Worm (Caenorhabditis elegans): Measurements from ENCODE around the gene usp-39.

usp-39 gene

DNA sequence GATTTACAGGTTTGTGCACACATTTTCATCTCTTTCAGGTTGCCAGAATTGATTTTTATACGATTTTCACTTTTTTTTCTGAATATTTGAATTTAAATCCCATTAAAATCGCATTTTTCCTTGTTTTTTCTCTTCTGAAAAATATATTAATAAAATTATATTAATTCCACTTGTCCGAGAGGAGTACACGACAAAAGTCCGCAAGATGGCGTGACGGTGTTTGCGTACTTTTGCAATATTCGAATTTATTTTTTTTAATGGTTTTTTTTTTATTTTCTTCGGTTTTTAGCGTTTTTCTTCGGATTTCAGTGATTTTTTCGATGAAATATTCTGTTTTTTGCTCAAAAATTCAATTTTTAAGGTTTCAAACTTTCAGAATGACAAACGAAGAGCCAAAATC, at the start of gene usp-39:
Gene usp-39 (plus strand): TSS at position 377 of the 400 bp plus-strand sequence.
- TF ChIP-seq unc-62 (GFP tag; optimal IDR thresholded peaks at IDR 0.05 in 1 of 2) (no peak), unc-62 (tag; optimal IDR thresholded peaks at IDR 0.05) (no peak), dpl-1 (GFP tag; optimal IDR thresholded peaks at IDR 0.05) (peak; percentile 86), tag-97 (GFP tag; IDR thresholded peaks at IDR 0.05) (no peak), nhr-48 (tag; optimal IDR thresholded peaks at IDR 0.05) (no peak), T26A8.4 (GFP tag; IDR thresholded peaks at IDR 0.05) (peak; percentile 73; the same call in 1 of the 2 replicates), fos-1 (tag; optimal IDR thresholded peaks at IDR 0.05) (no peak), ceh-20 (GFP tag; IDR thresholded peaks at IDR 0.05) (peak; percentile 36; the same call in 1 of the 2 replicates), madf-9 (GFP tag; conservative IDR thresholded peaks at IDR 0.05) (peak; percentile 61), php-3 (GFP tag; IDR thresholded peaks at IDR 0.05) (peak; percentile 56; the same call in 1 of the 2 replicates), T20F7.1 (GFP tag; optimal IDR thresholded peaks at IDR 0.05) (no peak), F26F4.8 (GFP tag; conservative IDR thresholded peaks at IDR 0.05) (no peak), dve-1 (tag; optimal IDR thresholded peaks at IDR 0.05; ENCODE audit: insufficient read depth) (peak; percentile 79), mep-1 (tag; optimal IDR thresholded peaks at IDR 0.05) (peak; percentile 93), lin-38 (GFP tag; IDR thresholded peaks at IDR 0.05) (peak; percentile 88), ceh-82 (tag; optimal IDR thresholded peaks at IDR 0.05) (no peak), ceh-44 (GFP tag; IDR thresholded peaks at IDR 0.05) (0 out of 2 replicates have a peak, but pooled peaks have one; percentile 9), hmg-1.1 (GFP tag; IDR thresholded peaks at IDR 0.05) (peak; percentile 62; the same call in 1 of the 2 replicates), fkh-10 (GFP tag; optimal IDR thresholded peaks at IDR 0.05) (peak; percentile 44), vab-7 (GFP tag; IDR thresholded peaks at IDR 0.05) (peak; percentile 46; the same call in 1 of the 2 replicates), snpc-4 (tag; optimal IDR thresholded peaks at IDR 0.05) (no peak), F49E8.2 (tag; optimal IDR thresholded peaks at IDR 0.05; ENCODE audit: borderline replicate concordance) (peak; percentile 35), arid-1 (GFP tag; conservative IDR thresholded peaks at IDR 0.05) (0 out of 2 replicates have a peak, but pooled peaks have one; percentile 19), nhr-42 (GFP tag; IDR thresholded peaks at IDR 0.05) (0 out of 2 replicates have a peak, but pooled peaks have one; percentile 44), nhr-28 (tag; optimal IDR thresholded peaks at IDR 0.05) (peak; percentile 5), ZK337.2 (GFP tag; IDR thresholded peaks at IDR 0.05) (peak; percentile 56; the same call in 1 of the 2 replicates), set-16 (GFP tag; IDR thresholded peaks at IDR 0.05) (no peak), duxl-1 (tag; optimal IDR thresholded peaks at IDR 0.05; ENCODE audit: poor library complexity) (peak; percentile 48), gei-8 (GFP tag; optimal IDR thresholded peaks at IDR 0.05) (no peak), ctbp-1 (GFP tag; IDR thresholded peaks at IDR 0.05) (peak; percentile 48; the same call in 1 of the 2 replicates), mes-2 (tag; optimal IDR thresholded peaks at IDR 0.05; ENCODE audit: poor library complexity, severe bottlenecking) (peak; percentile 95), hlh-30 (tag; optimal IDR thresholded peaks at IDR 0.05; ENCODE audit: insufficient read depth) (peak; percentile 57), mdl-1 (tag; optimal IDR thresholded peaks at IDR 0.05) (peak in 1 of 2 experiments; percentile 3), unc-130 (GFP tag; optimal IDR thresholded peaks at IDR 0.05) (peak; percentile 48), zfp-3 (GFP tag; conservative IDR thresholded peaks at IDR 0.05) (0 out of 2 replicates have a peak, but pooled peaks have one; percentile 44), zip-2 (tag; optimal IDR thresholded peaks at IDR 0.05) (peak; percentile 18), snpc-1.2 (GFP tag; IDR thresholded peaks at IDR 0.05) (peak; percentile 55; the same call in 1 of the 2 replicates), lsy-2 (tag; optimal IDR thresholded peaks at IDR 0.05) (peak; percentile 15 to 94), dmd-6 (GFP tag; IDR thresholded peaks at IDR 0.05) (peak; percentile 62), lin-13 (GFP tag; optimal IDR thresholded peaks at IDR 0.05) (peak; percentile 73), Y75B8A.6 (GFP tag; IDR thresholded peaks at IDR 0.05) (no peak), spr-3 (GFP tag; optimal IDR thresholded peaks at IDR 0.05) (no peak), nhr-77 (tag; optimal IDR thresholded peaks at IDR 0.05) (peak; percentile 85), lin-29 (GFP tag; IDR thresholded peaks at IDR 0.05) (peak; percentile 61; the same call in 1 of the 2 replicates), skn-1 (tag; optimal IDR thresholded peaks at IDR 0.05) (no peak), pha-4 (GFP tag; IDR thresholded peaks at IDR 0.05) (peak; percentile 61; the same call in 1 of the 2 replicates), pha-4 (tag; optimal IDR thresholded peaks at IDR 0.05) (no peak), daf-16 (GFP tag; optimal IDR thresholded peaks at IDR 0.05) (no peak), daf-16 (tag; optimal IDR thresholded peaks at IDR 0.05) (peak; percentile 65), D1046.2 (GFP tag; IDR thresholded peaks at IDR 0.05) (no peak)

Data from whole organism, L4 larva.